1 fruit fly cellular context compared by ENCODE assay signal in the genomic region with DNA sequence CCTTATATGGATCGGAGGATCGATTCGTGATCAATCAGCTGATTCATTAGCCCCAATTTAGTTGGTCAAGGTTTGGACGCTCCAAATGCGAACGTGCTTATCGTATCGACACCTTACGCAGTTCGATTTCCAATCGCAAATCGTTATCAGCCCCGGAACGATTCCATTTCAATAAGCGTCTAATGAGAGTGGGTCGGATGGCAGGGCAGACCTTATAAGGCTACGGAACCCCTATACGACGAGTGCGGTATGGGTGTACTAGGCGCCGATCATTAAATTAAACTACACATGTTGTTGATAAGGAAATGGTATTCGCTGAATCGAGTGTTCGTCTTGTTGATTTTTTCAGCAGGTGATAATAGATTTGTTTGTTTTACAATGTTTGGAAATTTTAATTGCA.
TF ChIP-seq lines count a peak whose summit lies in the region.

No protein-coding gene starts in this region.

TF ChIP-seq in whole organism, embryonic, 481 proteins besides CTCF, POLR2A, EP300 and RAD21 (continued from another document):
- TF ChIP-seq Myb (GFP tag; optimal IDR thresholded peaks at IDR 0.05; lab: Kevin White, UChicago) (no peak), H2.0 (GFP tag; IDR thresholded peaks at IDR 0.05; lab: Robert Waterston, UW) (no peak), cwo (GFP tag; optimal IDR thresholded peaks at IDR 0.05; lab: Kevin White, UChicago) (peak; percentile 58), CG18599 (GFP tag; optimal IDR thresholded peaks at IDR 0.05; lab: Kevin White, UChicago) (peak; percentile 29), Vsx1 (GFP tag; optimal IDR thresholded peaks at IDR 0.05; lab: Kevin White, UChicago) (peak; percentile 37), Meics (GFP tag; optimal IDR thresholded peaks at IDR 0.05; lab: Kevin White, UChicago) (no peak), ewg (GFP tag; optimal IDR thresholded peaks at IDR 0.05; lab: Kevin White, UChicago) (no peak), vfl (GFP tag; optimal IDR thresholded peaks at IDR 0.05; lab: Kevin White, UChicago) (no peak), Dp (GFP tag; optimal IDR thresholded peaks at IDR 0.05; lab: Kevin White, UChicago) (no peak), maf-S (GFP tag; optimal IDR thresholded peaks at IDR 0.05; lab: Kevin White, UChicago) (no peak), CG34376 (GFP tag; optimal IDR thresholded peaks at IDR 0.05; lab: Kevin White, UChicago) (peak; percentile 67), CG16813 (GFP tag; IDR thresholded peaks at IDR 0.05; lab: Robert Waterston, UW; ENCODE audit: partially characterized antibody) (no peak), CG7987 (GFP tag; optimal IDR thresholded peaks at IDR 0.05; lab: Kevin White, UChicago) (peak; percentile 8), lmd (GFP tag; IDR thresholded peaks at IDR 0.05; lab: Robert Waterston, UW) (no peak), Med (GFP tag; lab: Kevin White, UChicago) (peak; percentile 36), cas (GFP tag; IDR thresholded peaks at IDR 0.05; lab: Robert Waterston, UW) (no peak), hbn (GFP tag; IDR thresholded peaks at IDR 0.05; lab: Robert Waterston, UW; ENCODE audit: partially characterized antibody) (no peak), lilli (GFP tag; optimal IDR thresholded peaks at IDR 0.05; lab: Kevin White, UChicago) (no peak), CG3995 (GFP tag; optimal IDR thresholded peaks at IDR 0.05; lab: Kevin White, UChicago) (no peak), rib (GFP tag; IDR thresholded peaks at IDR 0.05; lab: Robert Waterston, UW) (0 out of 2 replicates have a peak, but pooled peaks have one; percentile 13), CG2199 (GFP tag; IDR thresholded peaks at IDR 0.05; lab: Robert Waterston, UW) (0 out of 3 replicates have a peak, but pooled peaks have one; percentile 19), bcd (GFP tag; optimal IDR thresholded peaks at IDR 0.05; lab: Kevin White, UChicago) (no peak), Eip74EF (GFP tag; optimal IDR thresholded peaks at IDR 0.05; lab: Kevin White, UChicago) (peak in 1 of 2 experiments; percentile 63), CG8089 (GFP tag; optimal IDR thresholded peaks at IDR 0.05; lab: Kevin White, UChicago) (no peak), grn (GFP tag; optimal IDR thresholded peaks at IDR 0.05; lab: Kevin White, UChicago) (peak; percentile 93), CG32772 (GFP tag; IDR thresholded peaks at IDR 0.05; lab: Robert Waterston, UW) (no peak), HmgZ (tag; optimal IDR thresholded peaks at IDR 0.05; lab: Kevin White, UChicago) (peak; percentile 1), ftz-f1 (GFP tag; optimal IDR thresholded peaks at IDR 0.05; lab: Kevin White, UChicago) (peak; percentile 54), exex (tag; optimal IDR thresholded peaks at IDR 0.05; lab: Kevin White, UChicago) (peak; percentile 97), Sry-β (GFP tag; optimal IDR thresholded peaks at IDR 0.05; lab: Kevin White, UChicago) (no peak), sd (tag; optimal IDR thresholded peaks at IDR 0.05; lab: Kevin White, UChicago) (peak; percentile 53)
TF ChIP-seq in whole organism, embryonic: peak in this region for 24.
